Worm (Caenorhabditis elegans) whole organism, early embryonic: ENCODE data around the gene pqn-16.

Experiments
- B0310.2 ChIP-seq: sonication (generic microtip); optimal IDR thresholded peaks from 2 replicates; lab custom pipeline; 2016; ENCODE audit warnings: mild to moderate bottlenecking, missing genetic modification characterization, missing compliant biosample characterization
- F13C5.2 ChIP-seq: sonication (generic microtip); optimal IDR thresholded peaks from 2 replicates; lab custom pipeline; 2017; ENCODE audit warnings: mild to moderate bottlenecking, missing genetic modification characterization, inconsistent platforms, missing compliant biosample characterization
- aly-1 ChIP-seq: sonication (generic microtip); optimal IDR thresholded peaks from 2 replicates; lab custom pipeline; 2016; ENCODE audit warnings: missing genetic modification characterization, missing compliant biosample characterization
- ama-1 ChIP-seq: fragments of 150-350 bp; optimal IDR thresholded peaks from 2 replicates; lab custom pipeline; 2014
- ceh-13 ChIP-seq: fragments of 200-800 bp; sonication (Bioruptor generic); optimal IDR thresholded peaks from 2 replicates; lab custom pipeline; 2018; ENCODE audit warnings: mild to moderate bottlenecking, missing genetic modification characterization, missing compliant biosample characterization
- ceh-36 ChIP-seq: sonication (generic microtip); optimal IDR thresholded peaks from 2 replicates; lab custom pipeline; 2016; ENCODE audit warnings: missing genetic modification characterization, inconsistent platforms, missing compliant biosample characterization
- ets-7 ChIP-seq: sonication (generic microtip); optimal IDR thresholded peaks from 2 replicates; lab custom pipeline; 2016; ENCODE audit warnings: missing genotype, missing genetic modification characterization, missing compliant biosample characterization
- flt-1 ChIP-seq: fragments of 200-800 bp; sonication (Bioruptor generic); IDR thresholded peaks from 2 replicates; pipeline ENCODE4 v1.3.6; 2022; ENCODE audit warnings: missing genetic modification characterization, missing compliant biosample characterization
- hmbx-1 ChIP-seq: sonication (generic microtip); optimal IDR thresholded peaks from 2 replicates; lab custom pipeline; 2016; ENCODE audit warnings: mild to moderate bottlenecking, missing genetic modification characterization, missing compliant biosample characterization
- hmg-4 ChIP-seq: fragments of 200-800 bp; sonication (Bioruptor generic); optimal IDR thresholded peaks from 2 replicates; lab custom pipeline; 2018; ENCODE audit warnings: mild to moderate bottlenecking, missing genetic modification characterization, missing compliant biosample characterization
- hnd-1 ChIP-seq: sonication (generic microtip); optimal IDR thresholded peaks from 2 replicates; lab custom pipeline; 2016; ENCODE audit warnings: missing genetic modification characterization, missing compliant biosample characterization
- pes-1 ChIP-seq: fragments of 200-800 bp; sonication (Bioruptor generic); IDR thresholded peaks from 2 replicates; pipeline ENCODE4 v1.3.6; 2022; ENCODE audit warnings: missing genetic modification reagents, missing genetic modification characterization, missing compliant biosample characterization
- scrt-1 ChIP-seq: fragments of 200-800 bp; sonication (Bioruptor generic); IDR thresholded peaks from 2 replicates; pipeline ENCODE4 v1.3.6; 2022; ENCODE audit warnings: missing genetic modification characterization, missing compliant biosample characterization
- sea-1 ChIP-seq: fragments of 200-800 bp; sonication (Bioruptor generic); conservative IDR thresholded peaks from 2 replicates; pipeline ENCODE4 v1.3.6; 2022; ENCODE audit warnings: missing genetic modification characterization, missing compliant biosample characterization
- tbx-11 ChIP-seq: fragments of 200-800 bp; sonication (Bioruptor generic); IDR thresholded peaks from 2 replicates; pipeline ENCODE4 v1.3.6; 2022; ENCODE audit warnings: missing genetic modification characterization, missing compliant biosample characterization
- tbx-37 ChIP-seq: fragments of 200-800 bp; sonication (Bioruptor generic); conservative IDR thresholded peaks from 2 replicates; pipeline ENCODE4 v1.3.6; 2022; ENCODE audit warnings: missing genetic modification reagents, missing genetic modification characterization, missing compliant biosample characterization
- tra-4 ChIP-seq: sonication (generic microtip); optimal IDR thresholded peaks from 2 replicates; lab custom pipeline; 2017; ENCODE audit warnings: missing genetic modification characterization, missing compliant biosample characterization

pqn-16 gene

ce11 chrV:9173789-9174188, at the start of gene pqn-16:
pqn-16 (plus strand) TSS chrV:9174089.
- TF ChIP-seq hmbx-1 (tag; lab: Kevin White, UChicago): no peak
- no peak for TF ChIP-seq ama-1 (lab: Kevin White, UChicago)
- TF ChIP-seq tbx-11: no peak
- TF ChIP-seq hnd-1: no peak
- no peak for TF ChIP-seq B0310.2 (tag; lab: Kevin White, UChicago)
- TF ChIP-seq pes-1 (GFP tag; lab: Robert Waterston, UW): no peak
- TF ChIP-seq sea-1 (GFP tag; lab: Robert Waterston, UW): no peak
- TF ChIP-seq tbx-37: no peak
- TF ChIP-seq flt-1: no peak
- TF ChIP-seq ceh-36: no peak

ce11 chrV:9124180-9124579, 49.7 kb upstream of the pqn-16 start, which contains the start of gene F21C10.6:
F21C10.6 (plus strand) TSS chrV:9124480.
- TF ChIP-seq hmg-4 (GFP tag; lab: Kevin White, UChicago) (no peak), pes-1 (GFP tag; lab: Robert Waterston, UW) (no peak), scrt-1 (no peak), aly-1 (no peak), hnd-1 (no peak), tbx-37 (no peak), tbx-11 (no peak), ceh-13 (GFP tag; lab: Kevin White, UChicago) (no peak), ceh-36 (no peak), B0310.2 (tag; lab: Kevin White, UChicago) (no peak), tra-4 (no peak), ama-1 (lab: Kevin White, UChicago) (no peak), ets-7 (tag; lab: Kevin White, UChicago) (no peak), hmbx-1 (tag; lab: Kevin White, UChicago) (no peak), F13C5.2 (tag; lab: Kevin White, UChicago) (no peak)

- TF ChIP-seq aly-1: no peak
- TF ChIP-seq hmg-4 (GFP tag; lab: Kevin White, UChicago): no peak
- no peak for TF ChIP-seq flt-1
- TF ChIP-seq tbx-11: no peak
- TF ChIP-seq ama-1 (lab: Kevin White, UChicago): no peak
- no peak for TF ChIP-seq scrt-1
- TF ChIP-seq ceh-13 (GFP tag; lab: Kevin White, UChicago): no peak
- no peak for TF ChIP-seq hmbx-1 (tag; lab: Kevin White, UChicago)
- TF ChIP-seq F13C5.2 (tag; lab: Kevin White, UChicago): no peak
- TF ChIP-seq B0310.2 (tag; lab: Kevin White, UChicago): no peak
- no peak for TF ChIP-seq ceh-36
- TF ChIP-seq ets-7 (tag; lab: Kevin White, UChicago): no peak
- no peak for TF ChIP-seq tra-4
- TF ChIP-seq tbx-37: no peak
- TF ChIP-seq sea-1 (GFP tag; lab: Robert Waterston, UW): no peak
- no peak for TF ChIP-seq hnd-1
- TF ChIP-seq pes-1 (GFP tag; lab: Robert Waterston, UW): no peak
These were observed 48.5 kb upstream of the pqn-16 start, which contains the start of gene F21C10.5 for ce11 chrV:9125345-9125744. F21C10.5 (plus strand) TSS chrV:9125645.

DNA sequence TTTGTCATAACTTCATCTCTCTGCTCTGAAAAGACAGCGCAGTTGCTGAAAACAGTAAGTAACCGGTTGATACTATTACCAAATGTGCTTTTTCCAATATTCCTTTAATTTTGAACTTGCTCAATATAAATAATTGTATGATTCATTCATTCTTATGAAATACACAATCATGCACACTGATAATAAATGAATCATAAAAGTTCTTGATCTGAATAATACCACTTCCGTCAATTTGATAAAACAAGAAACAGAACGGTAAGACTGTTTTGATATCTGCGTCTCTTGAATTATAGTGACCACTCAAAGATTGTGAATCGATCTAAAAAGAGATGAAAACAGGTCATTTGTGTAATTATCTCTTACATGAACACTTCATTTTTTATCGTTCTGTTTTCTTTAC, 47.6 kb upstream of the pqn-16 start, which contains the start of gene F21C10.4:
Gene F21C10.4, plus strand, starts transcription at position 301 of the 400 bp plus-strand sequence.
- no peak for TF ChIP-seq pes-1 (GFP tag; lab: Robert Waterston, UW)
- no peak for TF ChIP-seq hmg-4 (GFP tag; lab: Kevin White, UChicago)
- TF ChIP-seq B0310.2 (tag; lab: Kevin White, UChicago): no peak
- no peak for TF ChIP-seq tbx-37
- no peak for TF ChIP-seq ama-1 (lab: Kevin White, UChicago)
- TF ChIP-seq F13C5.2 (tag; lab: Kevin White, UChicago): no peak
- no peak for TF ChIP-seq ets-7 (tag; lab: Kevin White, UChicago)
- TF ChIP-seq sea-1 (GFP tag; lab: Robert Waterston, UW): no peak
- no peak for TF ChIP-seq aly-1
- no peak for TF ChIP-seq hnd-1

DNA sequence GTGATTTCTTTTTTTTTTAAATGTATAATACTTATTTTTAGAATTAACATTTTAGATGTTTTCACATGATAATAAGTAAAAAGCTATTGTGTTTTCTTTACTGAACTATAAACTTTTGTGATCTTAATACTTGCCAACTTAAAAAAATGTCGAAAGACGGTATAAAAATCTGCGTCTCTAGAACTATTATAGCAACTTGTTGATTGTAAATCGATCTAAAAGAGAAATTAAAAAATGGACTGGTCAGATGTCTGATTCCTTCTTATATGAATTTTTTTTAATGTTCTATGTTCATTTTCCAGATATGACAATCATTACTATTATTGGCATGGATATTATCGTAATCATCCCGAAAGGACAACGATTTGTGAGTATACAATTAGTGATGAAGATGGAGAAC, 46.1 kb upstream of the pqn-16 start, which contains the start of gene F21C10.3:
Gene F21C10.3, plus strand, starts transcription at position 301 of the 400 bp plus-strand sequence.
- no peak for TF ChIP-seq pes-1 (GFP tag; lab: Robert Waterston, UW)
- TF ChIP-seq ceh-13 (GFP tag; lab: Kevin White, UChicago): no peak
- TF ChIP-seq ama-1 (lab: Kevin White, UChicago): no peak
- no peak for TF ChIP-seq tbx-11
- no peak for TF ChIP-seq tbx-37
- no peak for TF ChIP-seq B0310.2 (tag; lab: Kevin White, UChicago)
- no peak for TF ChIP-seq ets-7 (tag; lab: Kevin White, UChicago)
- TF ChIP-seq ceh-36: no peak
- TF ChIP-seq hmbx-1 (tag; lab: Kevin White, UChicago): no peak
- no peak for TF ChIP-seq flt-1
- TF ChIP-seq sea-1 (GFP tag; lab: Robert Waterston, UW): no peak
- no peak for TF ChIP-seq F13C5.2 (tag; lab: Kevin White, UChicago)
- TF ChIP-seq hmg-4 (GFP tag; lab: Kevin White, UChicago): no peak
- no peak for TF ChIP-seq tra-4
- TF ChIP-seq aly-1: no peak

ce11 chrV:9128562-9128961, 45.3 kb upstream of the pqn-16 start:
- TF ChIP-seq aly-1 (no peak), hmbx-1 (tag; lab: Kevin White, UChicago) (no peak), B0310.2 (tag; lab: Kevin White, UChicago) (no peak), sea-1 (GFP tag; lab: Robert Waterston, UW) (no peak), tbx-11 (no peak), ets-7 (tag; lab: Kevin White, UChicago) (no peak)

- no peak for TF ChIP-seq tra-4
These were observed 43.1 kb upstream of the pqn-16 start, which contains the start of gene F21C10.19 for ce11 chrV:9130766-9131165. F21C10.19 (plus strand) TSS chrV:9131066.

- no peak for TF ChIP-seq scrt-1
- no peak for TF ChIP-seq ceh-13 (GFP tag; lab: Kevin White, UChicago)
- TF ChIP-seq pes-1 (GFP tag; lab: Robert Waterston, UW): no peak
- no peak for TF ChIP-seq tra-4
- no peak for TF ChIP-seq ets-7 (tag; lab: Kevin White, UChicago)
- no peak for TF ChIP-seq B0310.2 (tag; lab: Kevin White, UChicago)
- no peak for TF ChIP-seq ama-1 (lab: Kevin White, UChicago)
- TF ChIP-seq F13C5.2 (tag; lab: Kevin White, UChicago): no peak
- no peak for TF ChIP-seq tbx-11
- no peak for TF ChIP-seq hnd-1
- no peak for TF ChIP-seq hmg-4 (GFP tag; lab: Kevin White, UChicago)
- TF ChIP-seq flt-1: no peak
- TF ChIP-seq ceh-36: no peak
- no peak for TF ChIP-seq tbx-37
- TF ChIP-seq hmbx-1 (tag; lab: Kevin White, UChicago): no peak
- TF ChIP-seq sea-1 (GFP tag; lab: Robert Waterston, UW): no peak
- TF ChIP-seq aly-1: no peak
These were observed 41.8 kb upstream of the pqn-16 start, which contains the start of gene F21C10.1 for ce11 chrV:9132043-9132442. F21C10.1 (plus strand) TSS chrV:9132343.
